Worm (Caenorhabditis elegans) whole organism, early embryonic: ENCODE measurements around the gene F01D5.7.

Experiments used
- aly-1 ChIP-seq: sonication (generic microtip); optimal IDR thresholded peaks from 2 replicates; lab custom pipeline; 2016; ENCODE audit warnings: missing genetic modification characterization, missing compliant biosample characterization
- ama-1 ChIP-seq: fragments of 150-350 bp; optimal IDR thresholded peaks from 2 replicates; lab custom pipeline; 2014
- flt-1 ChIP-seq: fragments of 200-800 bp; sonication (Bioruptor generic); IDR thresholded peaks from 2 replicates; pipeline ENCODE4 v1.3.6; 2022; ENCODE audit warnings: missing genetic modification characterization, missing compliant biosample characterization
- hmbx-1 ChIP-seq: sonication (generic microtip); optimal IDR thresholded peaks from 2 replicates; lab custom pipeline; 2016; ENCODE audit warnings: mild to moderate bottlenecking, missing genetic modification characterization, missing compliant biosample characterization
- hmg-4 ChIP-seq: fragments of 200-800 bp; sonication (Bioruptor generic); optimal IDR thresholded peaks from 2 replicates; lab custom pipeline; 2018; ENCODE audit warnings: mild to moderate bottlenecking, missing genetic modification characterization, missing compliant biosample characterization
- scrt-1 ChIP-seq: fragments of 200-800 bp; sonication (Bioruptor generic); IDR thresholded peaks from 2 replicates; pipeline ENCODE4 v1.3.6; 2022; ENCODE audit warnings: missing genetic modification characterization, missing compliant biosample characterization
- sea-1 ChIP-seq: fragments of 200-800 bp; sonication (Bioruptor generic); conservative IDR thresholded peaks from 2 replicates; pipeline ENCODE4 v1.3.6; 2022; ENCODE audit warnings: missing genetic modification characterization, missing compliant biosample characterization
- tbx-37 ChIP-seq: fragments of 200-800 bp; sonication (Bioruptor generic); conservative IDR thresholded peaks from 2 replicates; pipeline ENCODE4 v1.3.6; 2022; ENCODE audit warnings: missing genetic modification reagents, missing genetic modification characterization, missing compliant biosample characterization

- TF ChIP-seq hmg-4 (GFP tag; lab: Kevin White, UChicago) (peak; percentile 73), ama-1 (lab: Kevin White, UChicago) (no peak), hmbx-1 (no peak), sea-1 (no peak), aly-1 (tag; lab: Kevin White, UChicago) (no peak), scrt-1 (GFP tag; lab: Robert Waterston, UW) (no peak), flt-1 (no peak), tbx-37 (no peak)
These were observed 42.0 kb downstream of the F01D5.7 start for ce11 chrII:14050506-14050905.
